Fruit fly (Drosophila melanogaster) whole organism, embryonic: ENCODE results near the gene SecS.
A peak's percentile ranks its signal among the peaks of the same experiment; 100 is the strongest.

Source experiments
- Atf3 ChIP-seq: fragments of 200-800 bp; sonication (Bioruptor generic); optimal IDR thresholded peaks from 3 replicates; lab custom pipeline; 2016; ENCODE audit warnings: missing biosample characterization, missing genetic modification characterization
- Bdp1 ChIP-seq: fragments of 200-800 bp; sonication (Bioruptor generic); optimal IDR thresholded peaks from 3 replicates; lab custom pipeline; 2016; ENCODE audit warnings: missing biosample characterization, missing genetic modification characterization
- CG11398 ChIP-seq: fragments of 200-800 bp; sonication (Bioruptor generic); optimal IDR thresholded peaks from 2 replicates; lab custom pipeline; 2016; ENCODE audit warnings: missing biosample characterization, missing genetic modification characterization
- CG12155 ChIP-seq: fragments of 200-800 bp; sonication (Bioruptor generic); optimal IDR thresholded peaks from 3 replicates; lab custom pipeline; 2016; ENCODE audit warnings: missing biosample characterization, missing genetic modification characterization
- CG13894 ChIP-seq: fragments of 200-800 bp; sonication (Bioruptor generic); optimal IDR thresholded peaks from 3 replicates; lab custom pipeline; 2018; ENCODE audit warnings: missing biosample characterization, mild to moderate bottlenecking, missing genetic modification characterization, moderate library complexity
- CG15269 ChIP-seq: fragments of 200-800 bp; sonication (Bioruptor generic); optimal IDR thresholded peaks from 2 replicates; lab custom pipeline; 2018; ENCODE audit warnings: missing biosample characterization, mild to moderate bottlenecking, missing genetic modification characterization, moderate library complexity
- CG15479 ChIP-seq: fragments of 200-800 bp; sonication (Bioruptor generic); optimal IDR thresholded peaks from 3 replicates; lab custom pipeline; 2019; ENCODE audit warnings: missing biosample characterization, mild to moderate bottlenecking, missing genetic modification characterization, moderate library complexity
- CG15514 ChIP-seq: fragments of 200-800 bp; sonication (Bioruptor generic); optimal IDR thresholded peaks from 3 replicates; lab custom pipeline; 2017; ENCODE audit warnings: missing biosample characterization, missing genetic modification characterization, mild to moderate bottlenecking, moderate library complexity, missing genetic modification reagents
- CG16779 ChIP-seq: fragments of 200-800 bp; sonication (Bioruptor generic); IDR thresholded peaks from 2 replicates; pipeline ENCODE4 v1.3.6; 2022; ENCODE audit warnings: missing biosample characterization, missing genetic modification characterization
- CG17912 ChIP-seq: fragments of 200-800 bp; sonication (Bioruptor generic); optimal IDR thresholded peaks from 2 replicates; lab custom pipeline; 2018; ENCODE audit warnings: missing biosample characterization, mild to moderate bottlenecking, missing genetic modification characterization
- CG1792 ChIP-seq: fragments of 200-800 bp; sonication (Bioruptor generic); optimal IDR thresholded peaks from 2 replicates; lab custom pipeline; 2016; ENCODE audit warnings: missing biosample characterization, missing genetic modification characterization
- CG3065 ChIP-seq: fragments of 200-800 bp; sonication (Bioruptor generic); optimal IDR thresholded peaks from 2 replicates; lab custom pipeline; 2016; ENCODE audit warnings: missing biosample characterization, missing genetic modification characterization
- CG33557 ChIP-seq: fragments of 200-800 bp; sonication (Bioruptor generic); optimal IDR thresholded peaks from 2 replicates; lab custom pipeline; 2019; ENCODE audit warnings: missing biosample characterization, mild to moderate bottlenecking, missing genetic modification characterization, moderate library complexity
- CG34224 ChIP-seq: fragments of 200-800 bp; sonication (Bioruptor generic); IDR thresholded peaks from 3 replicates; pipeline ENCODE4 v1.3.6; 2022; ENCODE audit warnings: missing biosample characterization, missing genetic modification characterization; ENCODE audit not compliant: partially characterized antibody
- CG34376 ChIP-seq: fragments of 200-800 bp; sonication (Bioruptor generic); optimal IDR thresholded peaks from 2 replicates; lab custom pipeline; 2018; ENCODE audit warnings: missing biosample characterization, mild to moderate bottlenecking, missing genetic modification characterization
- CG4820 ChIP-seq: fragments of 200-800 bp; sonication (Bioruptor generic); optimal IDR thresholded peaks from 3 replicates; lab custom pipeline; 2016; ENCODE audit warnings: missing biosample characterization, missing genetic modification characterization
- CG7963 ChIP-seq: fragments of 200-800 bp; sonication (Bioruptor generic); IDR thresholded peaks from 3 replicates; pipeline ENCODE4 v1.3.6; 2022; ENCODE audit warnings: missing biosample characterization, missing genetic modification characterization; ENCODE audit not compliant: partially characterized antibody
- CG8089 ChIP-seq: fragments of 200-800 bp; sonication (Bioruptor generic); optimal IDR thresholded peaks from 3 replicates; lab custom pipeline; 2016; ENCODE audit warnings: missing biosample characterization, missing genetic modification characterization
- CG9797 ChIP-seq: fragments of 200-800 bp; sonication (Bioruptor generic); optimal IDR thresholded peaks from 3 replicates; lab custom pipeline; 2018; ENCODE audit warnings: missing biosample characterization, mild to moderate bottlenecking, missing genetic modification characterization
- CHES-1-like ChIP-seq: fragments of 200-800 bp; sonication (Bioruptor generic); optimal IDR thresholded peaks from 2 replicates; lab custom pipeline; 2016; ENCODE audit warnings: missing biosample characterization, missing genetic modification characterization
- Dll ChIP-seq: fragments of 200-800 bp; sonication (Bioruptor generic); IDR thresholded peaks from 4 replicates; pipeline ENCODE4 v1.3.6; 2022; ENCODE audit warnings: missing biosample characterization, missing genetic modification characterization; ENCODE audit not compliant: partially characterized antibody
- Doc3 ChIP-seq: fragments of 200-800 bp; sonication (Bioruptor generic); IDR thresholded peaks from 3 replicates; pipeline ENCODE4 v1.3.6; 2022; ENCODE audit warnings: missing biosample characterization, missing genetic modification characterization; ENCODE audit not compliant: partially characterized antibody
- Dref ChIP-seq: fragments of 200-800 bp; sonication (Bioruptor generic); IDR thresholded peaks from 2 replicates; pipeline ENCODE4 v1.3.6; 2022; ENCODE audit warnings: missing biosample characterization, missing genetic modification characterization
- HLHmδ ChIP-seq: fragments of 200-800 bp; sonication (Bioruptor generic); optimal IDR thresholded peaks from 2 replicates; lab custom pipeline; 2018; ENCODE audit warnings: missing biosample characterization, mild to moderate bottlenecking, missing genetic modification characterization, moderate library complexity
- HmgD ChIP-seq: fragments of 200-800 bp; sonication (Bioruptor generic); optimal IDR thresholded peaks from 3 replicates; lab custom pipeline; 2016; ENCODE audit warnings: missing biosample characterization, missing genetic modification characterization
- ab ChIP-seq: fragments of 200-800 bp; sonication (Bioruptor generic); optimal IDR thresholded peaks from 2 replicates; lab custom pipeline; 2016; ENCODE audit warnings: missing biosample characterization, missing genetic modification characterization
- bcd ChIP-seq: fragments of 200-800 bp; sonication (Bioruptor generic); optimal IDR thresholded peaks from 2 replicates; lab custom pipeline; 2017; ENCODE audit warnings: missing biosample characterization, mild to moderate bottlenecking, missing genetic modification characterization
- br ChIP-seq: fragments of >200 bp; optimal IDR thresholded peaks from 2 replicates; lab custom pipeline; 2017
- bsh ChIP-seq, 2 experiments: fragments of 200-800 bp; sonication (Bioruptor generic); optimal IDR thresholded peaks; 2 replicates each; lab custom pipeline; 2017 to 2018; ENCODE audit warnings: mild to moderate bottlenecking in 2 of 2, missing biosample characterization in 2 of 2, missing genetic modification characterization in 2 of 2, moderate library complexity in 1 of 2
- cad ChIP-seq: fragments of >200 bp; optimal IDR thresholded peaks from 2 replicates; lab custom pipeline; 2017; ENCODE audit warnings: missing biosample characterization, missing genetic modification characterization
- caup ChIP-seq: fragments of 200-800 bp; sonication (Bioruptor generic); optimal IDR thresholded peaks from 3 replicates; lab custom pipeline; 2017; ENCODE audit warnings: missing biosample characterization, mild to moderate bottlenecking, missing genetic modification characterization, moderate library complexity; ENCODE audit not compliant: severe bottlenecking
- crp ChIP-seq, 2 experiments: fragments of 200-800 bp; sonication (Bioruptor generic); optimal IDR thresholded peaks; 2 replicates in 1 of 2; 3 replicates in 1 of 2; lab custom pipeline; 2017; ENCODE audit warnings: missing biosample characterization in 2 of 2, missing genetic modification characterization in 2 of 2, mild to moderate bottlenecking in 1 of 2, moderate library complexity in 1 of 2
- fd3F ChIP-seq: fragments of 200-800 bp; sonication (Bioruptor generic); optimal IDR thresholded peaks from 2 replicates; lab custom pipeline; 2018; ENCODE audit warnings: missing biosample characterization, mild to moderate bottlenecking, missing genetic modification characterization, moderate library complexity
- gce ChIP-seq: fragments of 200-800 bp; sonication (Bioruptor generic); IDR thresholded peaks from 3 replicates; pipeline ENCODE4 v1.3.6; 2022; ENCODE audit warnings: missing biosample characterization, missing genetic modification characterization
- gcm ChIP-seq: fragments of 200-800 bp; sonication (Bioruptor generic); optimal IDR thresholded peaks from 2 replicates; lab custom pipeline; 2019; ENCODE audit warnings: missing biosample characterization, mild to moderate bottlenecking, missing genetic modification characterization, moderate library complexity
- gem ChIP-seq: fragments of 200-800 bp; sonication (Bioruptor generic); optimal IDR thresholded peaks from 2 replicates; lab custom pipeline; 2019; ENCODE audit warnings: missing biosample characterization, mild to moderate bottlenecking, missing genetic modification characterization, moderate library complexity
- grn ChIP-seq: fragments of 200-800 bp; sonication (Bioruptor generic); optimal IDR thresholded peaks from 3 replicates; lab custom pipeline; 2017; ENCODE audit warnings: missing biosample characterization, missing genetic modification characterization
- ham ChIP-seq: fragments of 200-800 bp; sonication (Bioruptor generic); IDR thresholded peaks from 2 replicates; pipeline ENCODE4 v1.3.6; 2022; ENCODE audit warnings: missing biosample characterization, missing genetic modification characterization
- insv ChIP-seq, 2 experiments: fragments of 200-800 bp; sonication (Bioruptor generic); optimal IDR thresholded peaks; 3 replicates each; lab custom pipeline; 2016 to 2018; ENCODE audit warnings: missing biosample characterization in 2 of 2, missing genetic modification characterization in 2 of 2
- kni ChIP-seq: fragments of 200-800 bp; sonication (Bioruptor generic); optimal IDR thresholded peaks from 3 replicates; lab custom pipeline; 2017; ENCODE audit warnings: mild to moderate bottlenecking, missing biosample characterization, missing genetic modification reagents, missing genetic modification characterization
- mam ChIP-seq: fragments of 200-800 bp; sonication (Bioruptor generic); optimal IDR thresholded peaks from 3 replicates; lab custom pipeline; 2016; ENCODE audit warnings: missing biosample characterization, missing genetic modification characterization
- nerfin-1 ChIP-seq: fragments of 200-800 bp; sonication (Bioruptor generic); optimal IDR thresholded peaks from 3 replicates; lab custom pipeline; 2019; ENCODE audit warnings: missing biosample characterization, mild to moderate bottlenecking, missing genetic modification characterization, moderate library complexity
- nom ChIP-seq: fragments of 200-800 bp; sonication (Bioruptor generic); optimal IDR thresholded peaks from 2 replicates; lab custom pipeline; 2017; ENCODE audit warnings: missing biosample characterization, missing genetic modification characterization, mild to moderate bottlenecking, moderate library complexity, missing genetic modification reagents
- sima ChIP-seq: fragments of 200-800 bp; sonication (Bioruptor generic); optimal IDR thresholded peaks from 2 replicates; lab custom pipeline; 2016; ENCODE audit warnings: missing biosample characterization, missing genetic modification characterization
- sqz ChIP-seq: fragments of 200-800 bp; sonication (Bioruptor generic); optimal IDR thresholded peaks from 3 replicates; lab custom pipeline; 2018; ENCODE audit warnings: missing biosample characterization, mild to moderate bottlenecking, missing genetic modification characterization
- sr ChIP-seq: fragments of 200-800 bp; sonication (Bioruptor generic); IDR thresholded peaks from 3 replicates; pipeline ENCODE4 v1.3.6; 2022; ENCODE audit warnings: missing biosample characterization, missing genetic modification characterization
- twi ChIP-seq: fragments of 200-800 bp; optimal IDR thresholded peaks from 2 replicates; lab custom pipeline; 2019; ENCODE audit warnings: missing biosample characterization, mild to moderate bottlenecking, missing genetic modification characterization, moderate library complexity
- unpg ChIP-seq: fragments of 200-800 bp; sonication (Bioruptor generic); optimal IDR thresholded peaks from 3 replicates; lab custom pipeline; 2018; ENCODE audit warnings: missing biosample characterization, mild to moderate bottlenecking, missing genetic modification characterization, moderate library complexity

The SecS gene

dm6 chr3R:5570635-5571436, 30.4 kb upstream of the SecS start, which contains the start of gene CRMP (continued):
- TF ChIP-seq CG3065 (no peak), CG15479 (GFP tag; lab: Kevin White, UChicago) (peak; percentile 38), CHES-1-like (GFP tag; lab: Kevin White, UChicago) (no peak), bcd (no peak), CG7963 (no peak), CG1792 (GFP tag; lab: Kevin White, UChicago) (no peak), crp (GFP tag; optimal IDR thresholded peaks at IDR 0.05; lab: Kevin White, UChicago) (peak in 1 of 2 experiments; percentile 60), Dref (GFP tag; lab: Robert Waterston, UW) (no peak), Bdp1 (GFP tag; lab: Kevin White, UChicago) (no peak), HLHmδ (GFP tag; lab: Kevin White, UChicago) (no peak), HmgD (GFP tag; lab: Kevin White, UChicago) (no peak), CG34376 (peak; percentile 43), gcm (no peak), CG15269 (no peak), nerfin-1 (tag; lab: Kevin White, UChicago) (peak; percentile 70), CG4820 (no peak), Atf3 (GFP tag; lab: Kevin White, UChicago) (no peak), ab (GFP tag; lab: Kevin White, UChicago) (no peak), sr (GFP tag; lab: Robert Waterston, UW) (peak; percentile 85), gem (tag; lab: Kevin White, UChicago) (no peak), unpg (no peak), grn (GFP tag; lab: Kevin White, UChicago) (peak; percentile 92), sima (GFP tag; lab: Kevin White, UChicago) (no peak), kni (GFP tag; lab: Kevin White, UChicago) (no peak), CG17912 (GFP tag; lab: Kevin White, UChicago) (no peak), mam (no peak), fd3F (no peak), CG33557 (GFP tag; lab: Kevin White, UChicago) (peak; percentile 24), CG16779 (GFP tag; lab: Robert Waterston, UW) (no peak), sqz (GFP tag; lab: Kevin White, UChicago) (peak; percentile 62), twi (tag; lab: Kevin White, UChicago) (no peak), bsh (GFP tag; optimal IDR thresholded peaks at IDR 0.05; lab: Kevin White, UChicago) (peak in 1 of 2 experiments; percentile 28), caup (GFP tag; lab: Kevin White, UChicago) (no peak), nom (GFP tag; lab: Kevin White, UChicago) (peak; percentile 46), CG15514 (GFP tag; lab: Kevin White, UChicago) (peak; percentile 29), Doc3 (GFP tag; lab: Robert Waterston, UW) (peak; percentile 43; the same call in 1 of the 3 replicates), CG8089 (GFP tag; lab: Kevin White, UChicago) (no peak), insv (GFP tag; optimal IDR thresholded peaks at IDR 0.05; lab: Kevin White, UChicago) (peak; percentile 48 to 90), CG34224 (peak; percentile 70), CG13894 (tag; lab: Kevin White, UChicago) (no peak), br (lab: Kevin White, UChicago) (no peak), ham (GFP tag; lab: Robert Waterston, UW) (no peak), CG9797 (GFP tag; lab: Kevin White, UChicago) (peak; percentile 34), cad (GFP tag; lab: Kevin White, UChicago) (no peak), gce (no peak), Dll (GFP tag; lab: Robert Waterston, UW) (peak; percentile 49; the same call in 1 of the 4 replicates), CG11398 (GFP tag; lab: Kevin White, UChicago) (no peak), CG12155 (GFP tag; lab: Kevin White, UChicago) (no peak)
